Worm (Caenorhabditis elegans): ENCODE measurements around the gene C45G9.6.

Gene C45G9.6

DNA sequence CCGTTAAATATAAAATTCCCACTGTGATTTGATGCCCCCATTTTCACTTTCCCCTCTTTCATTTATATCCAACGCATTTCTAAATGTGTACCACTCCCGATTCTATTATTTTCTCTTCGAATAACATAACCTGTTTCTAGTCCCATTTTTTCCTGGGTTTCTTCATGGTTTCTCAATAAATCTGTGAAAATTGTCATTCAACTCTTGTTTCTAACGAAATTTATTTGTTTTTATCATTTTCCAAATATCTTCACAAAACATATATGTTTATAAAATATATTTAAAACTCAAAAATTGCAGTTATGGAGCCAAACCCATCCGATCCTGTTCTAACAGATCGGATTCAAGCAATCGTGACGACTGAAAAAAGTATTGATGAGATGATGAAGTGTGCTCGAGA, 15.3 kb upstream of the C45G9.6 start, which contains the start of gene mdt-11:
mdt-11 (plus strand) TSS at position 301 of the 400 bp plus-strand sequence.
- no peak for TF ChIP-seq lin-11 (tag; optimal IDR thresholded peaks at IDR 0.05)
- TF ChIP-seq peb-1 (tag; optimal IDR thresholded peaks at IDR 0.05), result no peak
- no peak for TF ChIP-seq ceh-16 (tag; optimal IDR thresholded peaks at IDR 0.05)
- TF ChIP-seq snpc-4 (tag; optimal IDR thresholded peaks at IDR 0.05), result no peak
- TF ChIP-seq nhr-237 (tag; optimal IDR thresholded peaks at IDR 0.05), result no peak
- TF ChIP-seq dmd-4 (tag; optimal IDR thresholded peaks at IDR 0.05), result no peak
- no peak for TF ChIP-seq nhr-10 (tag; optimal IDR thresholded peaks at IDR 0.05)
- TF ChIP-seq F13H6.1 (tag; optimal IDR thresholded peaks at IDR 0.05), result no peak
- no peak for TF ChIP-seq R02D3.7 (tag; optimal IDR thresholded peaks at IDR 0.05)
- no peak for TF ChIP-seq ceh-82 (tag; optimal IDR thresholded peaks at IDR 0.05)
- TF ChIP-seq unc-55 (GFP tag; optimal IDR thresholded peaks at IDR 0.05), result no peak
- no peak for TF ChIP-seq elt-1 (tag; optimal IDR thresholded peaks at IDR 0.05)
- TF ChIP-seq lin-39 (tag; optimal IDR thresholded peaks at IDR 0.05), result no peak
- no peak for TF ChIP-seq nhr-25 (tag; optimal IDR thresholded peaks at IDR 0.05)
- TF ChIP-seq nhr-23 (tag; optimal IDR thresholded peaks at IDR 0.05), result no peak
- no peak for TF ChIP-seq nhr-21 (tag; optimal IDR thresholded peaks at IDR 0.05)
- no peak for TF ChIP-seq nhr-12 (tag; optimal IDR thresholded peaks at IDR 0.05)
- no peak for TF ChIP-seq unc-39 (tag; optimal IDR thresholded peaks at IDR 0.05)
- no peak for TF ChIP-seq elt-3 (tag; optimal IDR thresholded peaks at IDR 0.05)

ce11 chrIII:5021689-5022088, 14.6 kb upstream of the C45G9.6 start, which contains the start of gene R144.3:
Gene R144.3, plus strand, starts transcription at chrIII:5021989.
- no peak for TF ChIP-seq sem-4 (tag; optimal IDR thresholded peaks at IDR 0.05)

ce11 chrIII:5022964-5023363, 13.3 kb upstream of the C45G9.6 start, which contains the start of gene R144.13:
Gene R144.13, plus strand, starts transcription at chrIII:5023264.
- TF ChIP-seq ZK546.5 (tag; optimal IDR thresholded peaks at IDR 0.05), result no peak
- no peak for TF ChIP-seq mdl-1 (tag; optimal IDR thresholded peaks at IDR 0.05)
- TF ChIP-seq skn-1 (tag; optimal IDR thresholded peaks at IDR 0.05), result no peak
- no peak for TF ChIP-seq zag-1 (tag; optimal IDR thresholded peaks at IDR 0.05)
- TF ChIP-seq mab-5 (tag; optimal IDR thresholded peaks at IDR 0.05), result no peak
- TF ChIP-seq ztf-11 (tag; optimal IDR thresholded peaks at IDR 0.05), result no peak
- no peak for TF ChIP-seq nhr-77 (tag; optimal IDR thresholded peaks at IDR 0.05)
- TF ChIP-seq ceh-82 (tag; optimal IDR thresholded peaks at IDR 0.05), result no peak
- no peak for TF ChIP-seq Y55F3AM.14 (GFP tag; optimal IDR thresholded peaks at IDR 0.05)
- no peak for TF ChIP-seq ztf-4 (tag; optimal IDR thresholded peaks at IDR 0.05)
- no peak for TF ChIP-seq C34F6.9 (tag; optimal IDR thresholded peaks at IDR 0.05)
- no peak for TF ChIP-seq nhr-12 (tag; optimal IDR thresholded peaks at IDR 0.05)
- no peak for TF ChIP-seq nhr-10 (tag; optimal IDR thresholded peaks at IDR 0.05)
- no peak for TF ChIP-seq lin-11 (tag; optimal IDR thresholded peaks at IDR 0.05)
- TF ChIP-seq nhr-21 (tag; optimal IDR thresholded peaks at IDR 0.05), result no peak

- TF ChIP-seq gmeb-1 (tag; optimal IDR thresholded peaks at IDR 0.05) (no peak), R02D3.7 (tag; optimal IDR thresholded peaks at IDR 0.05) (no peak), ZK546.5 (tag; optimal IDR thresholded peaks at IDR 0.05) (no peak), unc-55 (GFP tag; optimal IDR thresholded peaks at IDR 0.05) (no peak), nhr-237 (tag; optimal IDR thresholded peaks at IDR 0.05) (no peak), nhr-10 (tag; optimal IDR thresholded peaks at IDR 0.05) (no peak), dmd-4 (tag; optimal IDR thresholded peaks at IDR 0.05) (no peak), ceh-82 (tag; optimal IDR thresholded peaks at IDR 0.05) (no peak), ceh-16 (tag; optimal IDR thresholded peaks at IDR 0.05) (no peak), nhr-77 (tag; optimal IDR thresholded peaks at IDR 0.05) (no peak), skn-1 (tag; optimal IDR thresholded peaks at IDR 0.05) (no peak), snpc-4 (tag; optimal IDR thresholded peaks at IDR 0.05) (no peak), unc-62 (GFP tag; optimal IDR thresholded peaks at IDR 0.05) (no peak), elt-3 (tag; optimal IDR thresholded peaks at IDR 0.05) (no peak), aly-2 (tag; optimal IDR thresholded peaks at IDR 0.05) (no peak), alr-1 (tag; optimal IDR thresholded peaks at IDR 0.05) (no peak), egl-27 (tag; optimal IDR thresholded peaks at IDR 0.05) (no peak)
Observed at ce11 chrIII:5023642-5024041, 12.6 kb upstream of the C45G9.6 start.

- peak; percentile 77 for TF ChIP-seq unc-55 (GFP tag; optimal IDR thresholded peaks at IDR 0.05)
- peak; percentile 44 for TF ChIP-seq nhr-25 (tag; optimal IDR thresholded peaks at IDR 0.05)
- no peak for TF ChIP-seq nhr-23 (tag; optimal IDR thresholded peaks at IDR 0.05)
- peak; percentile 52 for TF ChIP-seq nhr-129 (tag; optimal IDR thresholded peaks at IDR 0.05)
- no peak for TF ChIP-seq snpc-4 (tag; optimal IDR thresholded peaks at IDR 0.05)
- peak; percentile 64 for TF ChIP-seq lin-13 (GFP tag; optimal IDR thresholded peaks at IDR 0.05)
- TF ChIP-seq C34F6.9 (tag; optimal IDR thresholded peaks at IDR 0.05), result peak; percentile 84
- peak; percentile 75 for TF ChIP-seq lin-11 (tag; optimal IDR thresholded peaks at IDR 0.05)
- no peak for TF ChIP-seq ztf-1 (GFP tag; conservative IDR thresholded peaks at IDR 0.05)
- no peak for TF ChIP-seq ztf-11 (tag; optimal IDR thresholded peaks at IDR 0.05)
- TF ChIP-seq zag-1 (tag; optimal IDR thresholded peaks at IDR 0.05), result no peak
- peak; percentile 84 for TF ChIP-seq crh-2 (tag; optimal IDR thresholded peaks at IDR 0.05)
- no peak for TF ChIP-seq unc-39 (tag; optimal IDR thresholded peaks at IDR 0.05)
- TF ChIP-seq sma-9 (GFP tag; optimal IDR thresholded peaks at IDR 0.05), result peak; percentile 20
- TF ChIP-seq sma-9 (tag; optimal IDR thresholded peaks at IDR 0.05), result no peak
- no peak for TF ChIP-seq nhr-21 (tag; optimal IDR thresholded peaks at IDR 0.05)
- peak; percentile 68 for TF ChIP-seq sem-4 (tag; optimal IDR thresholded peaks at IDR 0.05)
- TF ChIP-seq fos-1 (tag; optimal IDR thresholded peaks at IDR 0.05), result peak; percentile 46
- TF ChIP-seq lsy-2 (tag; optimal IDR thresholded peaks at IDR 0.05), result peak; percentile 43 to 63
- TF ChIP-seq ama-1 (optimal IDR thresholded peaks at IDR 0.05), result peak; percentile 83
- TF ChIP-seq nhr-237 (tag; optimal IDR thresholded peaks at IDR 0.05), result no peak
- TF ChIP-seq F13H6.1 (tag; optimal IDR thresholded peaks at IDR 0.05), result peak; percentile 48
Observed at ce11 chrIII:5024393-5024964, 11.8 kb upstream of the C45G9.6 start, which contains the start of gene pcf-11. Gene pcf-11, plus strand, starts transcription at chrIII:5024914.
